Fruit fly (Drosophila melanogaster) Kc167 (cell line): ENCODE data around the gene Atg8b.

Source experiments
- Myc ChIP-seq: fragments of >200 bp; optimal IDR thresholded peaks from 2 replicates; lab custom pipeline; 2017; ENCODE audit warnings: missing external identifiers
- Sin3A ChIP-seq: fragments of >200 bp; optimal IDR thresholded peaks from 2 replicates; lab custom pipeline; 2018; ENCODE audit warnings: missing external identifiers
- h ChIP-seq: fragments of >200 bp; optimal IDR thresholded peaks from 3 replicates; lab custom pipeline; 2018; ENCODE audit warnings: missing external identifiers
- insv ChIP-seq: fragments of >200 bp; optimal IDR thresholded peaks from 3 replicates; lab custom pipeline; 2018; ENCODE audit warnings: missing external identifiers
- psq ChIP-seq: fragments of >200 bp; optimal IDR thresholded peaks from 2 replicates; lab custom pipeline; 2017; ENCODE audit warnings: missing external identifiers
- ttk ChIP-seq: sonication (Bioruptor generic); optimal IDR thresholded peaks from 2 replicates; lab custom pipeline; 2017; ENCODE audit warnings: missing external identifiers

The Atg8b gene

DNA sequence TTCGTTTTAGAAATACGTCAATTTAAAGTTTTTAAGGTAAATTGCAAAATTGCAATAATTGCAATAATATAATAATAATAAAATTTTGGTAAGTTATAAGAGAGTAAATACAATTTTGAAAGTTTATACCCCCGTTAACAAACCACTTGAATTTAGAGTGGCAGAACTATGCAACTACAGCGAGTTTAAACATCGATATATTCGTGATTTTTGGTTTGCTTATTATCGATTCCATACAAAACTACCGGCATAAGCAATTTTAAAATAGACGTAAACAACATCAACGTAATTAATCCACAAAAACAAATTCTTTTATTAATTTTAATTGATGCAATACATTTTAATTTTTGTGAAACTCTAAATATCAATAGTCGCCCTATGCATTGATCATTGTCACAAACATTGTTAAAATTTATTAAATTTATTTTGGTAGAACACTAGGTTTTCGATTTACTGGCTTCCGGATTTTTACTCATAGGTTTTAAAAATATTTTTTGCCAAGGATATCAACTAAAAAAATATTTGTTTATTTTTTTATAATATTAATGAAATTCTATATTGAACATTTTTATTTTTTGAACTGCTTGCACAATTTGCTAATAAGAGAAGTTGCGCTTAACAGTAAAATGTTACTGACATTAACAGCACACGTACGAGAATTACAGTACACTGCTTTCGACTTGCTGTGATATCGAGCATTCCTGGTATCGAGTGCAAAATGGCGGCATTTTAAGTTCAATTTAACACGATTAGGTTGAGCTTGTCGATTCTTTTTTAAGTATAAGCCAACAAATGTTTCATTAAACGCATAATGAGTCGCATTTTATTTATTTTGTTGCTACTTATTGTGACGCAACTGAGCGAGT, 5.9 kb downstream of the Atg8b start, which contains the start of gene Pxt:
Pxt (plus strand) TSS at position 695 of the 866 bp plus-strand sequence.
- TF ChIP-seq insv (lab: Kevin White, UChicago): no peak
- TF ChIP-seq Sin3A (lab: Kevin White, UChicago): no peak
- no peak for TF ChIP-seq h
- no peak for TF ChIP-seq Myc (lab: Kevin White, UChicago)
- TF ChIP-seq ttk (lab: Kevin White, UChicago): no peak
- no peak for TF ChIP-seq psq (lab: Kevin White, UChicago)

DNA sequence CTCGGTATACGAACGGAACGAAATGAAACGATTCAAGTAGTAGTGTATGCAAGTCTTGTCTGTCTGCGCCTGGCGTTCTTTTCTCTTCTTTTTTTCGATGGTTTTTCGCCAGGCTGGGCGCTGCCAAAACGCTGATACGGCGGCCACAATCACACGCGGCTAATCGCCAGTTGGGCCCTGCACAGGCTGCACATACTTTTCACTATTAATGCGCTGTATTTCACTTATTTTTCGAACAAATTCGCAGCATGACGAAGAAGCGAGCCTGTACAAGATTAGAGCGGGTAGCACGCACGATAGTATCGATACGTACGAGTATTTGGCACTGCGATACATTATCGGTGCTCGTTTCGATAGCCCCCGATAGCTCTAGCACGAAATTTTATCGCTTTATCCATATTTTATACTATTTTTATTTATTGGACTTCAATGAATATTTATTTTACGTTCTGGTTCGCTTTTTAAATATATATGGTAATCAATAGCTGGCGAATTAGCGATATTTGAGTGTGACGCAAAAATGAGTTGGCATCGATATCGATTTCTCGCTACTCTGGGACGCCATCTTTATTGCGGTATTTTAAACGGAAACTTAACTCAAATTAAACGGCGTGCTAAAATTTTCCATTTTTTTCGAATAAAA, 6.7 kb downstream of the Atg8b start, which contains the start of gene osa:
osa (minus strand) TSS at position 300 of the 643 bp plus-strand sequence.
- TF ChIP-seq Sin3A (lab: Kevin White, UChicago) (no peak), h (no peak), psq (lab: Kevin White, UChicago) (no peak), ttk (lab: Kevin White, UChicago) (no peak), insv (lab: Kevin White, UChicago) (no peak), Myc (lab: Kevin White, UChicago) (no peak)

DNA sequence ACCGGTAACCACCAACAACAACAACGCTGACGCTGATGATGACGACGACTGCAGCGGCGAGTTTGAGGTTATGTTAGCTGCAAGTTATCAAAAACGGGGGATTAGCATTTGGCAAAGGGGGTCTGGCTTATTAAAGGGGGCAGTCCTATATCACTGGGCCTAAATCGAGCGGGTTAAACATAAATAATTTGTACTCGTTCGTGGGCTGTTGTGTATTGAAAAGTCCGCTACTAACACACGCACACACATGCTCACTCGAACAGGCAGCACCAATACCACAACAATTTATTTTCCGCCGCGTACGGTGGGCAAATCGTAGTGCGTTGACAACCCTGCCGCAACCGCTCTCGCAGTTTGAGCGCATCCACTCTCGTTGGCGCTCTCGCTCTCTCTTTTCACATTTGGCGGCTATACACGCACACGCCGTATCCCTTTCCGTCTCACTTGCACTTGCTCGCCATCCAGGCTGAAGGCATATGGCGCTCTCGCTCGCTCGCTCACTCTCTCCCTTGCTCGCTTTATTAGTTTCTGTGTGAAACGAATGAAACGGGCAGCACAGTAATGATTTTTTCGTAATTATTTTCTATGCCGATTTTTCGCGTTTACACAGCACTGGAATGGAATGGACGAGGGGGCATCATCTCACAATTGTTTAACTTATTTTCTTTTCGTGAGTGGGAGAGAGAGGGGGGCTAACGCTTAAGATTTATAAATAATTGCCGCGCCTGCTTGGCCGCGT, 7.8 kb downstream of the Atg8b start:
- TF ChIP-seq insv (lab: Kevin White, UChicago) (no peak), psq (lab: Kevin White, UChicago) (no peak), Myc (lab: Kevin White, UChicago) (no peak), ttk (lab: Kevin White, UChicago) (no peak), h (no peak), Sin3A (lab: Kevin White, UChicago) (no peak)

DNA sequence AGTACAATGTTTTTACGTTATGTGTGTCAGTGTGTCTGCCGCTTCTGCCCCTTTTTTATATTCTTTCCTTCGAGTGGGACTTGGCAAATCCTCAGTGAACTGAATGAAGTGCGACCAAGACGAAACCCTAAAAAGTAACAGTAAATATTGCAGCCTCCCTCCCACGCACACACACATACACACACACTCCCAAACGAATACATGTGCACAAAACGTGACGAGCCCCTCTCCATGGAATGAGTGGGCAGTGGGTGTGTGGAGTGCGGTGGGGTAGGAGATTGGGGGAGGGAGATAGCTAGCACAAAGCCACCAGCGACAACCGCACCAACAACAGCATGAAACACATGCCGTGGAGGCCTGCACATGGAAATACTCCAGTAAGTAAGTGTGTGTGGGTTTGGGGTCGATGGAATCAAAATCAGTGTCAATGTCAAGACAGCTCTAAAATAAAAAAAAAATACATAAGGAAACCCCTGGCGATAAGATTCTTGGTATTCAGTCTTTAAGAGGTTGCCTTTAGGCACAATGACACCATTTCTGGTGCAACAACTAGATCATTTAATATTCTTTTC, 10.0 kb downstream of the Atg8b start:
- no peak for TF ChIP-seq ttk (lab: Kevin White, UChicago)
- no peak for TF ChIP-seq Sin3A (lab: Kevin White, UChicago)
- TF ChIP-seq h: no peak
- TF ChIP-seq psq (lab: Kevin White, UChicago): no peak
- no peak for TF ChIP-seq Myc (lab: Kevin White, UChicago)
- TF ChIP-seq insv (lab: Kevin White, UChicago): no peak

DNA sequence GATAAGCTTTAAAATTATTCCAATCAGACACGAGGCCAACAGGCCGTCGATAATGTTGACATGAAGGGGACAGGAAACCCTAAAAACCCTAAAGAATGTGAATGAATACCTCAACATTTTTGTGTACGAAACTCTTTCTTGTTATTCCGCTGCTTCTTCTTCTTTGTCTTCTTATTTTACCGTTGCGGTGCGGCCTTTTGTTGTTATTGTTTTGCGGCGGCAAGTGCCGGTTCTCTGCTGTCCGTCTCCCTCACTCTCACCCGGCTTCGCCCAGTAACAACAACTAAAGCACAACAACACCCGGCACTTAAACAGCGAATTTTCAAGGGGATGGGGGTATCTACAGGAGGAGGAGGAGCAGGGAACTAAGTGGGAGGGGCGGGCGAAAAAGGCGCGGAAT, 10.5 kb downstream of the Atg8b start:
- TF ChIP-seq h: no peak

DNA sequence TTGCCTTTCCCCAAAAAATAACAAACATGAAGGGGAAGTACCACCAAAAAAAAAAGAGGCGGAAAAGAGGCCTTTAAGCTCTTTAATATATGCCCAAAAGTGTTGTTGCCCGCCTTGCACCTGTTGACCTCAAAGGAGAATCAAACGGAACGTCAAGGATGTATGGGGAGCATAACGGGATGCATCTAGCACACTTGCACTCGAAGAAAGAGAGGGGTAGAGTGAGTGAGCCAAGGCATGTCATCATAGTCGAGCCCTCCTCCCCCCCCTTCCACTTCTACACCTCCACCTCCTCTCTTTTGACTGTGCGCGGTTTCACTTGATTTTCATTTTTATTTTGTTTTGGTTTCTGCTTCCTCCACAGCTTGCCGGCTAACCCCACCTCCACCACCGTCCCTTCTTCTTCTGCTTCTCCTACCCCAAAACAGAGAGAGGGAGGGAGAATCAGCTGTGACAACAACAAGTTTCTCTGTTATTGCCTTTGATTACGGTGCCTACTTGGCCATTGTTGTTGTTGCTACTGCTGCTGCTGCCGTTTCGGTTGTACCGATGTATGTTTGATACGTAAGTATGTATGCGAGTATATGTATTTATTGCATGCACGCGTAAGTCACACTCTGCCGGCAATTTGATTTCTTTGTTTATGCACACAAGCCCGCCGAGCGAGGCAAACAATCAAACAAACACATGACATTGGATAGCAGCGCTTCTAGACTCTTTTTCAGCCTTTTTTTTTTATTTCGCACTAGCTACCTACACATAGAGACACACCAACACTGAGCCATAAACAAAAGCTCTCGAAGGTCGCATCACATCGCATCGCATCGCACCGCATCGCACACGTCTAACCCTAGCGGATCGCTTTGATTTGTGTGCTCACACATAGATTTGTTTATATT, 12.0 kb downstream of the Atg8b start:
- TF ChIP-seq Sin3A (lab: Kevin White, UChicago) (no peak), Myc (lab: Kevin White, UChicago) (no peak)

DNA sequence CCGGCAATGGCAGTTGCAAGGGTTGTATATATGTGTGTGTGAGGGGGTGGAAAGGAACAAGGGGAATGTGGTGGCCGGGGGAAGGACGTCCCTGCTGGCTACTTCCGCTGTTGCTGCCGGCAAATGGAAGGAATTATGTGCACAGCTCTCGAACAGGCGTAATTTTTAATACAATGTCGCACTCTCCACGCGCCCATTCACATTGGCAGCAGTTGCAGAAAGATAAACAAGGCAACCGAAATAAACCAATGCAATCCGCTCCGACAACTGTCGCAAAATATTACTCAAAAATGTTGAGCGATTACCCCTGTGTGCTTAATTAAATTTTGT, 13.3 kb downstream of the Atg8b start:
- no peak for TF ChIP-seq ttk (lab: Kevin White, UChicago)
- no peak for TF ChIP-seq insv (lab: Kevin White, UChicago)
- no peak for TF ChIP-seq Myc (lab: Kevin White, UChicago)
- no peak for TF ChIP-seq psq (lab: Kevin White, UChicago)
- TF ChIP-seq h: no peak
- TF ChIP-seq Sin3A (lab: Kevin White, UChicago): no peak

DNA sequence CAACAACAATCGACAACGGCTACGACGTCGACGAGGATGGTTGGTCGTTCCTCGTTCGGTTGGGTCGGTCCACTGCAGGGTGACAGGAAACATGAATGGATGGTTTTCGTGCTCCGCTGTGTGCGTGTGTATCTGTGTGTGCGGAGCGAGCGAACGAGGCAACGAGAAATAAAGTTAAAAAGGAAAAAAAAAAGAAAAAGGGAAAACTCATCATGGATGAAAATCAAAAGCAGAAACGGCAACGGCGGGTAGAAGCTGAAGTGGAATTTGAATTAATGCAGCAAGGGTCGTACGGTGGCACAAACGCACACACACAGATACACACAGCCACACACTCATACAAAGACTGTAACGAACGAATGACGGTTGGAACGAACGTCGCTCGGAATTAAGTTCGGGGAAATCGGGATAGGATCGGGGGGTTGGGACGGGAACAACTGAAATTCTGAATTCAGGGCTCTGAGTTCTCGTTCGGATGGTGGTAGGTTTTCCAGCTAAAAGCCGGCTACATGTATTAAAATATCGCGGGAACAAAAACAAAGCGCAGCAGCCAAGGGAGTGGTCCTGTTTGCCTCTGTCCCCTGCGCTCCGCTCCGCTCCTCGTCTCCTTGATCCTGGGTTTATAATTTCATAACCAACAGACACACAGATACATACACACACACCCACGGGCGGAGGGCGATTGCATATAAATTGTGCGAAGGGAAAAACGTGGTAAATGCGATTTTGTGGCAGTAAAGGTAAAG, 13.8 kb downstream of the Atg8b start:
- no peak for TF ChIP-seq Myc (lab: Kevin White, UChicago)
- no peak for TF ChIP-seq Sin3A (lab: Kevin White, UChicago)
- no peak for TF ChIP-seq h
- no peak for TF ChIP-seq ttk (lab: Kevin White, UChicago)
- TF ChIP-seq insv (lab: Kevin White, UChicago): no peak
- no peak for TF ChIP-seq psq (lab: Kevin White, UChicago)

DNA sequence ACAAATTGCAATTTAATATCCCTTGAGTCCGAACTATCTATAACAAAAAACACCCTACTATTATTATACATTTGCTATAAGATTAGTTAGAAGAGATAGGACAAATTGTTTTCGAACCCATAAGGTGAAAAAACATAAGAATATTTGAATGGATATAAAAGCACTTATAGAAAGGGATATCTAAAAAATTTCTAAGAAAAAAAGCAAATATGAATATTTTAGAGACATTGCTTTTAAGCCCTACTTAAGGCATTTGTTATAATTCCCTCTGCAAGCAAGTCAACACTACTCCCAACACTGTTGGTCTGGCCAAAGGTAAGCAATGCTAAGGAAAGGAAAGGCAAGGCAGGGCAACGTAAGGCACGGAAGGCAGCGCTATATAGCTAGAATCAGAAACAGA, 14.4 kb downstream of the Atg8b start:
- TF ChIP-seq Sin3A (lab: Kevin White, UChicago): no peak
- no peak for TF ChIP-seq Myc (lab: Kevin White, UChicago)
- no peak for TF ChIP-seq ttk (lab: Kevin White, UChicago)
- TF ChIP-seq h: no peak
- TF ChIP-seq psq (lab: Kevin White, UChicago): no peak
- TF ChIP-seq insv (lab: Kevin White, UChicago): no peak

DNA sequence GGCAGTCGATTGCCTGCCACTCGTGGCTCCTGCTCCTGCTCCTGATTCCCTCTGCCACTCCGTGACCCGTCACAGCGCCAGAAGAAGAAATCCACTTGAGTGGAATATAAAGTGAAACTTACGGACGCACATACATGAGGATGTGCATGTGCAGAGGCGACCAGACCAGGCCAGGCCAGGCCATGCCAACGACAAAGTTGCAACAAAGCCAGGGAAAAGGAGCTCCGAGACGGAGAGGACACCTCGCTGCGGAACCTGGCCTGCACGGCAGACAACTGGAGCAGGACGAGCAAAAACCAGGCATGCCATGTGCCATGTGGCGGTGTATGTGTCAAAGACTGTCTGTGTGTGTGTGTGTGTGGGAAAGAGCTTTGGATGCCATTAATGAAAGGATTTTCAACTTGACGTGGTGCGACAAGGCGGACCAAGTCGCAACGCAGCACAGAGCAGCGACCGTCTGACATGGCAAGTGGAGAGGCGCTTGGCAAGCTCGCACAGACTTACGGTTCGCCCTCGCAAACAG, 15.2 kb downstream of the Atg8b start:
- TF ChIP-seq insv (lab: Kevin White, UChicago) (no peak), Myc (lab: Kevin White, UChicago) (no peak), ttk (lab: Kevin White, UChicago) (no peak), psq (lab: Kevin White, UChicago) (no peak), h (no peak), Sin3A (lab: Kevin White, UChicago) (no peak)
